Worm (Caenorhabditis elegans): Measurements from ENCODE around the gene nhr-123.

Gene nhr-123

DNA sequence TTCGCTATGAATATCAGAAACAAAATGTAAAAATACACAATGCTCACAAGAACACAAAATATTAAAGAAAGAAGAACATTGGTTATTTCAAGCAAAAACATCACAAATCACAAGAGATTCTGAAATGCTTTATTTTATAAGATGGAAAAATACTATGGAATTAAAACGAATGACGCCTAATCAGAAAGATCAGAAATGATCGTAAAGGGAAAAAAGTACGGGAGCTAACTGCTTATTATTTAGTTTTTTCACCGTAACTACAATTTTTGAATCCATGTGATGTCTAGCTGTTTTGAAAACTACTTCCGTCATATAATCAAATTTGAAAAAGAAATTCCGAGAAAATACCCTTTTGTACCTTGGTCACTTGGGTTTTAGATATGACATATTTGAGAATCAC is 17.2 kb downstream of the nhr-123 start, which contains the start of gene srbc-57:
Gene srbc-57 (minus strand): TSS at position 101 of the 400 bp plus-strand sequence.
- no peak for TF ChIP-seq nhr-28 (tag; optimal IDR thresholded peaks at IDR 0.05)

DNA sequence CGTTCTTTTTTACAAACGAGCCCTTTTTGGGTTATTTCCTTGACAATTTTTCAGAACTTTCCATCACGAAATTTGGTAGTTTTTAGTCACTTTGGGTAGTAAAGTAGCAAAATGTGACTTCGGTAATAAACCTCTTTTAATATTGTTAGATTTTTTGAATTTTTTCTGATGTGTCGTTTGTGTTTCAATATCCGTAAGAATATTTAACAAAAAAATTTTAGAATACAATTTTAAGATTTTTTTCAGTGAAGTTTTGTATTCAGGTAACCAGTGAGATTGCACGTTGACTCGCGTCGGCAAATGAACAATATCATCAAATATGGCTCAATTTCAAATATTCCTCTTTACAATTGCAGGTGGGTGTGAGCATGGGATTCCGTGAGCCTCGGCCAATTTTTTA is 21.3 kb downstream of the nhr-123 start, which contains the start of gene srt-31:
Gene srt-31 (plus strand): TSS at position 301 of the 400 bp plus-strand sequence.
- no peak for TF ChIP-seq lin-15B (tag; optimal IDR thresholded peaks at IDR 0.05)
- no peak for TF ChIP-seq ceh-9 (tag; optimal IDR thresholded peaks at IDR 0.05)
- TF ChIP-seq fkh-10 (GFP tag; optimal IDR thresholded peaks at IDR 0.05) = no peak
- no peak for TF ChIP-seq pha-4 (tag; optimal IDR thresholded peaks at IDR 0.05)
- TF ChIP-seq lin-39 (tag; optimal IDR thresholded peaks at IDR 0.05) = no peak

DNA sequence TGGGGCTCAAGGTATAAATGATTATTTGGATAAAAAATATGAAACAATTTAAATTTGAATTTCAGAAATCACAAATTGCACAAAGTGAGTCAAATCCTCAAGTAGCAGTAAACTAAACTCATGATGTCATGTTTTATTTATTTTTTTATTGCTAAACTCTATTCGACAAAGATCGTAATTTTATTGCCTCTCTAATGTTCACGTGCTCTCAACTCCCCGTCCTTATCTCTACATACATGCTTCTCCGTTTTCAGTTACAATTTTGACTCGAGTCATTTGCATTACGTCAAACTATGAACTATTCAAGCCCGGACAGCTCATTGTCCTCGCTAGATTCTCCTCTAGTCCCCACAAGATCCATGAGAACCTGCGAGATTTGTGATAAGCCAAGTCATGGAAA is 23.3 kb downstream of the nhr-123 start, which contains the start of gene nhr-99:
Gene nhr-99 (plus strand): TSS at position 263 of the 400 bp plus-strand sequence.
- TF ChIP-seq elt-2 (tag; optimal IDR thresholded peaks at IDR 0.05) = peak; percentile 73
- no peak for TF ChIP-seq nhr-12 (tag; optimal IDR thresholded peaks at IDR 0.05)
- peak; percentile 38 for TF ChIP-seq pha-4 (tag; optimal IDR thresholded peaks at IDR 0.05)
- TF ChIP-seq ama-1 (optimal IDR thresholded peaks at IDR 0.05) = no peak
- TF ChIP-seq jun-1 (tag; optimal IDR thresholded peaks at IDR 0.05) = peak; percentile 62
- no peak for TF ChIP-seq nhr-28 (tag; optimal IDR thresholded peaks at IDR 0.05)
- peak; percentile 85 for TF ChIP-seq pqm-1 (tag; optimal IDR thresholded peaks at IDR 0.05)

DNA sequence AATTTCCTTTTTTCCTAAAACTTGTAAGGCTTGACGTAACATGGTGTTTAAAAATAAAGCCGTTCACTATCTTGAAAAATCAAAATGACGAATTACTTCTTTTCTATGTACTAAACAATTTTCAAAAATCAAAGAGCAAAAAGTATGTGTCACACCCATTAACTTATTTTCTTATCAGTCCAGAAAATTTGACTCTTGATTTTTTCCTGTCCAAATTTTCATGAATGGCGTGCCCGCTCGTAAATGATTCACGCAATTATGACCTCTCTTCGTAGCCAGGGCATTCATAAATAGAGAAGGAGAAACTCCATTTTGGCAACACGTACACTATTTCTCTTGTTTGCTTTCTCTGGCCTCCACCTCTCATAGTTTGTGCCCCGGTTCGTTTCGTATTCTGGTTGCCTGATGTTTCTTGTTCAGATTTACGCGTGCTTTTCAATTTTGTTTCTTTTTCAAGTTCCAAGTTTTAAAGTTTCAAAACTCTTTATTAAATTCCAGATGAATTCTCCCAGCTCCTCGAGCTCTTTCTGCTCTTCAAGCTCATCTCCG is 26.5 kb downstream of the nhr-123 start, which contains the start of gene nhr-55:
Gene nhr-55 (plus strand): TSS at position 499 of the 549 bp plus-strand sequence.
- TF ChIP-seq pqm-1 (tag; optimal IDR thresholded peaks at IDR 0.05) = peak; percentile 90
- no peak for TF ChIP-seq nhr-11 (tag; optimal IDR thresholded peaks at IDR 0.05)
- TF ChIP-seq nhr-12 (tag; optimal IDR thresholded peaks at IDR 0.05) = no peak
- TF ChIP-seq lin-15B (tag; optimal IDR thresholded peaks at IDR 0.05) = no peak
- peak; percentile 82 for TF ChIP-seq elt-2 (tag; optimal IDR thresholded peaks at IDR 0.05)
- no peak for TF ChIP-seq fkh-2 (tag; optimal IDR thresholded peaks at IDR 0.05)
- TF ChIP-seq snpc-4 (tag; optimal IDR thresholded peaks at IDR 0.05) = no peak
- no peak for TF ChIP-seq skn-1 (tag; optimal IDR thresholded peaks at IDR 0.05)
- TF ChIP-seq nhr-77 (tag; optimal IDR thresholded peaks at IDR 0.05) = no peak
- TF ChIP-seq ceh-9 (tag; optimal IDR thresholded peaks at IDR 0.05) = no peak
- no peak for TF ChIP-seq daf-12 (tag; optimal IDR thresholded peaks at IDR 0.05)
- peak; percentile 70 for TF ChIP-seq pha-4 (tag; optimal IDR thresholded peaks at IDR 0.05)
- TF ChIP-seq nhr-23 (tag; optimal IDR thresholded peaks at IDR 0.05) = no peak
- TF ChIP-seq jun-1 (tag; optimal IDR thresholded peaks at IDR 0.05) = peak; percentile 56
- no peak for TF ChIP-seq elt-3 (tag; optimal IDR thresholded peaks at IDR 0.05)
- TF ChIP-seq nhr-28 (tag; optimal IDR thresholded peaks at IDR 0.05) = no peak
- TF ChIP-seq nhr-76 (tag; optimal IDR thresholded peaks at IDR 0.05) = no peak
- no peak for TF ChIP-seq nfya-1 (tag; optimal IDR thresholded peaks at IDR 0.05; ENCODE audit: insufficient read depth)
- TF ChIP-seq nhr-43 (tag; optimal IDR thresholded peaks at IDR 0.05; ENCODE audit: poor library complexity, severe bottlenecking) = no peak
- no peak for TF ChIP-seq eor-1 (tag; optimal IDR thresholded peaks at IDR 0.05)
- no peak for TF ChIP-seq mml-1 (tag; optimal IDR thresholded peaks at IDR 0.05)

- TF ChIP-seq lsy-12 (tag; optimal IDR thresholded peaks at IDR 0.05) = no peak
Observed at ce11 chrV:479046-479445, 27.8 kb downstream of the nhr-123 start.

- TF ChIP-seq nhr-23 (tag; optimal IDR thresholded peaks at IDR 0.05) = no peak
- TF ChIP-seq pqm-1 (tag; optimal IDR thresholded peaks at IDR 0.05) = peak; percentile 0
- peak; percentile 74 for TF ChIP-seq nfya-1 (tag; optimal IDR thresholded peaks at IDR 0.05; ENCODE audit: insufficient read depth)
Observed at ce11 chrV:482860-483259, 31.6 kb downstream of the nhr-123 start.

DNA sequence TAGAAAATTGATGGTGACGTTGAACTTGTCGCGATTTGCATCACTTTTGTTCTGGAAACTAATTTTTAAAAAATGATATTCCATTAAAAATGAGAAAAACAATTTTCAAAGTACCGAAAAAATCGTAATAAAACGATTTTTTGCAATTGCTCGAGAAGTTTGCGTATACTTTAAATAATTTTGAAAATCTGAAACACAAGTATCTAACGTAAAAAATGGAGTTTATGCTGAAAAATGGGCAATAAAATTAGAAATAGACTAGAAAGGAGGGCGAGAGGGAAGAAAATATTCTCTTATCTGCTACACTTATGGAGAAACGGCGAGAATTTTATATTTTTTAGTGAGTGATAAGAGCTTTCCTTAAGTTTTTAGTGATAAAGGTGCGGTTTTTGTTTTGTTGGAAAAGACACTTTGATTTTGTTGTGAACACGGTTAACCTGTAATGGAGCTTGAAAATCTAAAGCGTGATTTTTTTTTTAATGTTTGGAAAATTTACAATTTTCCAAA is 32.1 kb downstream of the nhr-123 start, which contains the start of gene nhr-130:
Gene nhr-130 (minus strand): TSS at position 51 of the 507 bp plus-strand sequence.
- no peak for TF ChIP-seq ceh-28 (tag; optimal IDR thresholded peaks at IDR 0.05)
- no peak for TF ChIP-seq ztf-4 (tag; optimal IDR thresholded peaks at IDR 0.05)
- TF ChIP-seq eor-1 (tag; optimal IDR thresholded peaks at IDR 0.05) = no peak
- no peak for TF ChIP-seq unc-39 (tag; optimal IDR thresholded peaks at IDR 0.05)
- peak; percentile 20 for TF ChIP-seq pha-4 (tag; optimal IDR thresholded peaks at IDR 0.05)
- no peak for TF ChIP-seq nhr-23 (tag; optimal IDR thresholded peaks at IDR 0.05)
- peak; percentile 90 for TF ChIP-seq elt-2 (tag; optimal IDR thresholded peaks at IDR 0.05)
- TF ChIP-seq unc-62 (GFP tag; optimal IDR thresholded peaks at IDR 0.05) = no peak
- TF ChIP-seq pqm-1 (tag; optimal IDR thresholded peaks at IDR 0.05) = peak; percentile 77
